Worm (Caenorhabditis elegans): ENCODE data around the gene F59A1.12.

F59A1.12 gene

DNA sequence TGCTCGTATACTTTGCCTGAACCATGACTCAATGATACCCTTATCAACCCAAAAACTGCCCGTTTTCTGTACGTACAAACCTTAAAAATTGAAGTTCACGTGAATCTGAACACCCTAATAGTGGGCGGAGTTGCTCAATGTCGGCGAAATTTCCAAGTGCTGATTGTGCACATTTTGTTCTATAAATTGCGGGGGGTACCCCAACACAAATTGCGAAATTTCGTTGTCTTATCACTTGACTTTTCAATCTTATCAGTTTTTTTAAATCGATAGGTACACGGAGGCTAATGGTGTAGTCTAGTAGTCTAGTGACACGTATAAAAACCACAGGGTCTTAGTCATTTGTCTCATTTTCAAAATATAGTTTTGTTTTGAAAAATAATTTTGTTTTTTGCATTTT, 8.3 kb downstream of the F59A1.12 start, which contains the start of gene fbxa-108:
fbxa-108 (minus strand) TSS at position 158 of the 400 bp plus-strand sequence.
- TF ChIP-seq ama-1 (optimal IDR thresholded peaks at IDR 0.05): no peak
- no peak for TF ChIP-seq tra-4 (tag; optimal IDR thresholded peaks at IDR 0.05)
- no peak for TF ChIP-seq flt-1 (GFP tag; IDR thresholded peaks at IDR 0.05)
- TF ChIP-seq hmg-4 (GFP tag; optimal IDR thresholded peaks at IDR 0.05): no peak
- TF ChIP-seq F13C5.2 (tag; optimal IDR thresholded peaks at IDR 0.05): no peak
- TF ChIP-seq ceh-13 (GFP tag; optimal IDR thresholded peaks at IDR 0.05): no peak
- TF ChIP-seq hnd-1 (tag; optimal IDR thresholded peaks at IDR 0.05): no peak
- TF ChIP-seq pes-1 (GFP tag; IDR thresholded peaks at IDR 0.05): no peak

DNA sequence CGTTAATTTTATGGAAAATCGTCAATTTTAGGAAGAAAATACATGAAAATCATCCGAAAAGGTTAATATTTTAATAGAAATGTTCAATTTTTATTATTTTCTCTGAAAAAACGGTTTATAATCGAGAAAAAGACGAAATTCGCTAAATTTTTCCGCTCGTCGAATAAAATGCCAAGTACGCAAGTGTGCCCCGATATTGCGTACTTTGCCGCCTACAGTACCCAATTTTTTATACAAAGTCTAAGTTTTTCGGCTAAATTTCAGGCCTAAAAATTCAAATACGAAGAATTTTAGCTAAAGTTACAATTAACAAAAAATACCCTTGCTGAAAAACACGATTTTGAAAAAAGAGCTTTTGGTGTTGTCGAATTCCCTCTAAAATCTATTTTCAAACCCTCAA, 8.8 kb downstream of the F59A1.12 start:
- TF ChIP-seq pes-1 (GFP tag; IDR thresholded peaks at IDR 0.05): no peak
- TF ChIP-seq tbx-37 (GFP tag; conservative IDR thresholded peaks at IDR 0.05): no peak
- TF ChIP-seq hnd-1 (tag; optimal IDR thresholded peaks at IDR 0.05): no peak

DNA sequence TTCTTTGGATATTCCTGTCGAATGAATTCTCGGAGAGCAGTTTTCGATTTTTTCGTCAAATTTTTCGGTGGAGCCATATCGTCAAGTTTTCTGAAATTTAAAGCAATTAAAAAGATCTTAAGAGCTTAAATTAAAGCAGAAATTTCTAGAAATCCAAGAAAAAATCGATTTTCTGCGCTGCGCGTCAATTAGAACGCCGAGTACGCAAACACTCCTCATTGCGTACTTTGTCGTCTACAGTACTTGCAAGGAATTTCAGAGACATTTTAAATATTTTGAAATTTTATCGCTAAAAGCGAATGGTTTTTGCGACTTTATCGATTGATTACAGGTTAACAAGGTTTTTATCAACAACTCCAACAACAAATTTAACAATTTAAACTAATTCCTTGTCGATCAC, 12.4 kb downstream of the F59A1.12 start:
- TF ChIP-seq ceh-36 (tag; optimal IDR thresholded peaks at IDR 0.05) (no peak), hmbx-1 (tag; optimal IDR thresholded peaks at IDR 0.05) (no peak), tbx-11 (GFP tag; IDR thresholded peaks at IDR 0.05) (no peak), ama-1 (optimal IDR thresholded peaks at IDR 0.05) (no peak)

DNA sequence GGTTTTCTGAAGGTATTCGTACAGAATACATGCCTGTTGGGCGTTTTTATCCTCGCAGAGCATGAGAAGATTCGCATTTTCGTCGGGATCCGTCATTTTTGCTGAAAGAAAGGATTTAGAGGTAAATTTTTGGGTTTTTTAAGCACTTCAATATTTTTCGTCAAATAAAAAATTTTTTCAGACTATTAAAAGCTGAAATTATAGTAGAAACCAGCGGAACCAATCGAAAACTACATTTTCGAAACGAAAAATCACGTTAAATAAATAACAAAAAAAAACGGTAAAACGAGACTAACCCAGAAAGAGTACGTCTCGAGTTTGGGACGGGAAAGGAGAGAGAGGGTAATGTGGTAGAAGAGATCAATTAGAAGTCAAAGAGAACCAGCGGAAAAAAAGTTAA, 17.1 kb downstream of the F59A1.12 start, which contains the start of gene fbxa-192:
fbxa-192 (minus strand) TSS at position 101 of the 400 bp plus-strand sequence.
- TF ChIP-seq ceh-36 (tag; optimal IDR thresholded peaks at IDR 0.05) (no peak), scrt-1 (GFP tag; IDR thresholded peaks at IDR 0.05) (no peak), tbx-37 (GFP tag; conservative IDR thresholded peaks at IDR 0.05) (no peak), sea-1 (GFP tag; conservative IDR thresholded peaks at IDR 0.05) (no peak), flt-1 (GFP tag; IDR thresholded peaks at IDR 0.05) (no peak), ceh-13 (GFP tag; optimal IDR thresholded peaks at IDR 0.05) (no peak), ets-7 (tag; optimal IDR thresholded peaks at IDR 0.05) (no peak), hmg-4 (GFP tag; optimal IDR thresholded peaks at IDR 0.05) (no peak), pes-1 (GFP tag; IDR thresholded peaks at IDR 0.05) (no peak), tbx-11 (GFP tag; IDR thresholded peaks at IDR 0.05) (no peak), B0310.2 (tag; optimal IDR thresholded peaks at IDR 0.05) (no peak), hmbx-1 (tag; optimal IDR thresholded peaks at IDR 0.05) (no peak), tra-4 (tag; optimal IDR thresholded peaks at IDR 0.05) (no peak)

DNA sequence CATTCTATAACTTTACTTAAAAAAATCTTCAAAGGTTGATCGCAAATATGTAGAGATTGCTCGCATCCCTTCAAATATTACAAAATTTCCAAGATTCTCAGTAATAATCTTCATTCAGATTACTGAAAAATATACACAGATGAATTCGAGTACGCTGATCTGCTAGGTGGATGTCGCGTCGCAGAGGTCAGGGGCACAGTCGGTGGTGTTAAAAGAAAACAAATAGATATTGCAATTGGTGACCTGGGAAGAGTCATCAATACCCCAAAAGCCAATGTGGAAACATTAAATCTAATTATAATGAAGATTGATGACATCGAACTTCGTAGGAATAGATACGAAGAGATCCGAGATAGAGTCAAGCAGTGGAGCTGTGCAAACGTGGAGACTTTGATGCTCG, 39.0 kb downstream of the F59A1.12 start, which contains the start of gene F57G4.10:
F57G4.10 (plus strand) TSS at position 301 of the 400 bp plus-strand sequence.
- TF ChIP-seq tbx-37 (GFP tag; conservative IDR thresholded peaks at IDR 0.05) (no peak), pes-1 (GFP tag; IDR thresholded peaks at IDR 0.05) (no peak), F13C5.2 (tag; optimal IDR thresholded peaks at IDR 0.05) (no peak), ama-1 (optimal IDR thresholded peaks at IDR 0.05) (no peak), scrt-1 (GFP tag; IDR thresholded peaks at IDR 0.05) (no peak), tbx-11 (GFP tag; IDR thresholded peaks at IDR 0.05) (no peak), flt-1 (GFP tag; IDR thresholded peaks at IDR 0.05) (no peak), ceh-13 (GFP tag; optimal IDR thresholded peaks at IDR 0.05) (no peak), aly-1 (tag; optimal IDR thresholded peaks at IDR 0.05) (no peak), ceh-36 (tag; optimal IDR thresholded peaks at IDR 0.05) (no peak), hmbx-1 (tag; optimal IDR thresholded peaks at IDR 0.05) (no peak), B0310.2 (tag; optimal IDR thresholded peaks at IDR 0.05) (no peak), hnd-1 (tag; optimal IDR thresholded peaks at IDR 0.05) (no peak), ets-7 (tag; optimal IDR thresholded peaks at IDR 0.05) (no peak), sea-1 (GFP tag; conservative IDR thresholded peaks at IDR 0.05) (no peak), hmg-4 (GFP tag; optimal IDR thresholded peaks at IDR 0.05) (no peak)

DNA sequence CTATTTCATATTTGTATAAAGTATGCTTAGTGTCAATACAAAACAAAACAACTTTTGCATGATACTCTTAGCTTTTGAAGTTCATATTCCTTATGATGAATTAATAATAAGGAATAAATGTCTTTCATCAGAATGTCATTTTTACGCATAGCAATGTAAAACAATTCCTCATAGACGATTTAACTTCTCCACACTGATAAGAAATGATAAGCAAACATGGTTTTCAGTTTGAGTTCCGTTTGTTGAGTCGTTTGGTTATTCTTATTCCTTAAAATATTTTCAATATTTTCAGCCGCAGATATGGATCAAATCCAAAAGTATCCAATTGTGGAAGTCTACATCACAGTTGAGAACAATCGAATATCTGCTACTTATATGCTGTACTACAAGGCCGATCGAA, 42.7 kb downstream of the F59A1.12 start, which contains the start of gene F57G4.11:
F57G4.11 (plus strand) TSS at position 301 of the 400 bp plus-strand sequence.
- no peak for TF ChIP-seq B0310.2 (tag; optimal IDR thresholded peaks at IDR 0.05)
- no peak for TF ChIP-seq ama-1 (optimal IDR thresholded peaks at IDR 0.05)
- TF ChIP-seq hnd-1 (tag; optimal IDR thresholded peaks at IDR 0.05): no peak
- TF ChIP-seq ceh-36 (tag; optimal IDR thresholded peaks at IDR 0.05): no peak
- TF ChIP-seq ceh-13 (GFP tag; optimal IDR thresholded peaks at IDR 0.05): no peak
- TF ChIP-seq ets-7 (tag; optimal IDR thresholded peaks at IDR 0.05): no peak
- TF ChIP-seq sea-1 (GFP tag; conservative IDR thresholded peaks at IDR 0.05): no peak
- TF ChIP-seq hmg-4 (GFP tag; optimal IDR thresholded peaks at IDR 0.05): no peak
- no peak for TF ChIP-seq tbx-37 (GFP tag; conservative IDR thresholded peaks at IDR 0.05)
- no peak for TF ChIP-seq tra-4 (tag; optimal IDR thresholded peaks at IDR 0.05)
- TF ChIP-seq hmbx-1 (tag; optimal IDR thresholded peaks at IDR 0.05): no peak
- TF ChIP-seq scrt-1 (GFP tag; IDR thresholded peaks at IDR 0.05): no peak

DNA sequence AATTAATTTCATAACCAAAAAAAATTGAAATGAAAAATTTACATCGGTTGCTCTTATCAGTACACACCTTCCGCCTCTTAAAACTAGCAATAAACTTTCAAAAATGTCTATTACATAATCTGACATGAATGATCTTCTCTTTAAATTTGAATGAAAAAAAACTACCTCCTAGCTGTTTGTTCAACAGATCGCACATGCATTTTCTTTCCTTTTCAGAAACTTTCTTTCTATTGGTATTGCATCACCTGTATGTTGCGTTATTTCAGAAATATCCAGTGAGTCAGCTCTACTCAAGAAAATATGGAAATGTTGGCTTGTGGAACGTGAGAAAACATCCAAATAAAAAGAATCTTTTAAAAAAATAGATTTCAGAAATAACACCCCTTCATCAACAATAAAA, 44.3 kb downstream of the F59A1.12 start, which contains the start of gene F57G4.1:
F57G4.1 (plus strand) TSS at position 301 of the 400 bp plus-strand sequence.
- no peak for TF ChIP-seq ama-1 (optimal IDR thresholded peaks at IDR 0.05)
- TF ChIP-seq tra-4 (tag; optimal IDR thresholded peaks at IDR 0.05): no peak
- TF ChIP-seq pes-1 (GFP tag; IDR thresholded peaks at IDR 0.05): no peak
- no peak for TF ChIP-seq scrt-1 (GFP tag; IDR thresholded peaks at IDR 0.05)
- TF ChIP-seq ceh-36 (tag; optimal IDR thresholded peaks at IDR 0.05): no peak
- no peak for TF ChIP-seq ets-7 (tag; optimal IDR thresholded peaks at IDR 0.05)
- no peak for TF ChIP-seq hmbx-1 (tag; optimal IDR thresholded peaks at IDR 0.05)
- TF ChIP-seq ceh-13 (GFP tag; optimal IDR thresholded peaks at IDR 0.05): no peak

DNA sequence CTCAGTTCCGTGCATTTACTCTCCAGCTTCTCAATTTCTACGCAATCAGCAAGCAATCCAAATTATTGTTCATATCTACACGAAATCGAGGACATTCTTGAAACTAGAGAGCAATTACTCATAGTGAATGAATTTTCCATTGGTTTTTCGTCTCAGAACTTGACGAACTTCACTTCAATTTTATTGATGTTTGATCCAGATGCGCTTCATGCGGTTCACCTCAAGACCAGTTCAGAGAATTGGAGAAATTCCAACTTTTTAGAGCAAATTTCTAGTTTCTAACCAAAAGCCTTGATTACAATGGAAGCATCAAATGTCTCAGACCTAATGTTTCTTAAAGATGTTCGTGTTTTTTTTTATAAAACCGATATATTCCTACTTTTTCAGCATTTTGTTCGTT, 47.3 kb downstream of the F59A1.12 start, which contains the start of gene Y6G8.8:
Y6G8.8 (plus strand) TSS at position 301 of the 400 bp plus-strand sequence.
- no peak for TF ChIP-seq pes-1 (GFP tag; IDR thresholded peaks at IDR 0.05)
- TF ChIP-seq ceh-36 (tag; optimal IDR thresholded peaks at IDR 0.05): no peak
- TF ChIP-seq tbx-11 (GFP tag; IDR thresholded peaks at IDR 0.05): no peak
- no peak for TF ChIP-seq hmbx-1 (tag; optimal IDR thresholded peaks at IDR 0.05)
- TF ChIP-seq ets-7 (tag; optimal IDR thresholded peaks at IDR 0.05): no peak
- no peak for TF ChIP-seq tra-4 (tag; optimal IDR thresholded peaks at IDR 0.05)
- no peak for TF ChIP-seq scrt-1 (GFP tag; IDR thresholded peaks at IDR 0.05)
- no peak for TF ChIP-seq ceh-13 (GFP tag; optimal IDR thresholded peaks at IDR 0.05)
- TF ChIP-seq F13C5.2 (tag; optimal IDR thresholded peaks at IDR 0.05): no peak
- no peak for TF ChIP-seq flt-1 (GFP tag; IDR thresholded peaks at IDR 0.05)
- TF ChIP-seq hnd-1 (tag; optimal IDR thresholded peaks at IDR 0.05): no peak
- no peak for TF ChIP-seq B0310.2 (tag; optimal IDR thresholded peaks at IDR 0.05)
- TF ChIP-seq ama-1 (optimal IDR thresholded peaks at IDR 0.05): no peak
- no peak for TF ChIP-seq aly-1 (tag; optimal IDR thresholded peaks at IDR 0.05)
- TF ChIP-seq hmg-4 (GFP tag; optimal IDR thresholded peaks at IDR 0.05): no peak
- no peak for TF ChIP-seq sea-1 (GFP tag; conservative IDR thresholded peaks at IDR 0.05)
- no peak for TF ChIP-seq tbx-37 (GFP tag; conservative IDR thresholded peaks at IDR 0.05)

Measured in whole organism, early embryonic.